Worm (Caenorhabditis elegans) whole organism, young adult: ENCODE data around the gene C47A4.1.

ENCODE experiments used
- C06A6.2 ChIP-seq: fragments of 200-800 bp; sonication (Bioruptor generic); conservative IDR thresholded peaks from 2 replicates; pipeline ENCODE4 v1.3.6; 2022; ENCODE audit warnings: missing genetic modification characterization, missing compliant biosample characterization
- D2030.7 ChIP-seq: fragments of 200-800 bp; sonication (Bioruptor generic); IDR thresholded peaks from 2 replicates; pipeline ENCODE4 v1.3.6; 2022; ENCODE audit warnings: missing genetic modification reagents, missing genetic modification characterization, missing compliant biosample characterization
- F10E7.11 ChIP-seq: sonication (generic microtip); optimal IDR thresholded peaks from 2 replicates; lab custom pipeline; 2017; ENCODE audit warnings: mild to moderate bottlenecking, missing genetic modification characterization, moderate library complexity, missing compliant biosample characterization
- F22D6.2 ChIP-seq: sonication (generic microtip); optimal IDR thresholded peaks from 2 replicates; lab custom pipeline; 2016; ENCODE audit warnings: mild to moderate bottlenecking, missing genetic modification characterization, missing compliant biosample characterization
- F39B2.1 ChIP-seq: fragments of 200-800 bp; sonication (Bioruptor generic); IDR thresholded peaks from 2 replicates; pipeline ENCODE4 v1.3.6; 2022; ENCODE audit warnings: missing genetic modification reagents, missing genetic modification characterization, missing compliant biosample characterization
- F49E8.2 ChIP-seq: sonication (generic microtip); optimal IDR thresholded peaks from 3 replicates; lab custom pipeline; 2017; ENCODE audit warnings: missing genetic modification characterization, mild to moderate bottlenecking, missing compliant biosample characterization, antibody characterized with exemption, moderate library complexity; ENCODE audit not compliant: insufficient read depth
- K11D2.4 ChIP-seq: fragments of 200-800 bp; sonication (Bioruptor generic); IDR thresholded peaks from 2 replicates; pipeline ENCODE4 v1.3.6; 2022; ENCODE audit warnings: missing genetic modification reagents, missing genetic modification characterization, missing compliant biosample characterization
- T07F8.4 ChIP-seq: sonication (generic microtip); optimal IDR thresholded peaks from 2 replicates; lab custom pipeline; 2016; ENCODE audit warnings: mild to moderate bottlenecking, missing genetic modification characterization, moderate library complexity, missing compliant biosample characterization
- T26A5.8 ChIP-seq: sonication (generic microtip); optimal IDR thresholded peaks from 2 replicates; lab custom pipeline; 2016; ENCODE audit warnings: missing genetic modification characterization, missing compliant biosample characterization
- Y53G8AR.9 ChIP-seq: fragments of 200-800 bp; sonication (Bioruptor generic); conservative IDR thresholded peaks from 2 replicates; pipeline ENCODE4 v1.3.6; 2022; ENCODE audit warnings: missing genetic modification reagents, missing genetic modification characterization, missing compliant biosample characterization
- Y67H2A.10 ChIP-seq: fragments of 200-800 bp; sonication (Bioruptor generic); conservative IDR thresholded peaks from 2 replicates; pipeline ENCODE4 v1.3.6; 2022; ENCODE audit warnings: missing genetic modification reagents, missing genetic modification characterization, missing compliant biosample characterization
- akir-1 ChIP-seq: fragments of 200-800 bp; sonication (Bioruptor generic); optimal IDR thresholded peaks from 2 replicates; lab custom pipeline; 2018; ENCODE audit warnings: mild to moderate bottlenecking, missing genetic modification characterization, moderate library complexity, missing compliant biosample characterization
- atf-7 ChIP-seq: sonication (generic microtip); optimal IDR thresholded peaks from 2 replicates; lab custom pipeline; 2017; ENCODE audit warnings: mild to moderate bottlenecking, missing genetic modification characterization, missing compliant biosample characterization
- attf-6 ChIP-seq: fragments of 200-800 bp; sonication (Bioruptor generic); IDR thresholded peaks from 2 replicates; pipeline ENCODE4 v1.3.6; 2022; ENCODE audit warnings: missing genetic modification reagents, missing genetic modification characterization, missing compliant biosample characterization
- bed-1 ChIP-seq: fragments of 200-800 bp; sonication (Bioruptor generic); IDR thresholded peaks from 2 replicates; pipeline ENCODE4 v1.3.6; 2022; ENCODE audit warnings: missing genetic modification reagents, missing genetic modification characterization, missing compliant biosample characterization
- bed-2 ChIP-seq: fragments of 200-800 bp; sonication (Bioruptor generic); IDR thresholded peaks from 2 replicates; pipeline ENCODE4 v1.3.6; 2022; ENCODE audit warnings: missing genetic modification reagents, missing genetic modification characterization, missing compliant biosample characterization
- cebp-1 ChIP-seq, 2 experiments: fragments of 200-800 bp in 1 of 2; sonication (Bioruptor generic) in 1 of 2; sonication (generic microtip) in 1 of 2; IDR thresholded peaks in 1 of 2; optimal IDR thresholded peaks in 1 of 2; 2 replicates each; pipeline versions ENCODE4 v1.3.6 to Lab custom; 2017 to 2022; ENCODE audit warnings: missing compliant biosample characterization in 2 of 2, missing genetic modification characterization in 2 of 2, mild to moderate bottlenecking in 1 of 2, missing genetic modification reagents in 1 of 2, moderate library complexity in 1 of 2
- cebp-2 ChIP-seq: fragments of 200-800 bp; sonication (Bioruptor generic); IDR thresholded peaks from 2 replicates; pipeline ENCODE4 v1.3.6; 2022; ENCODE audit warnings: missing genetic modification characterization, missing compliant biosample characterization
- dpl-1 ChIP-seq: fragments of 150-350 bp; optimal IDR thresholded peaks from 2 replicates; lab custom pipeline; 2014; ENCODE audit warnings: missing biosample characterization, missing genetic modification reagents, missing genetic modification characterization
- egl-18 ChIP-seq: fragments of 200-800 bp; sonication (Bioruptor generic); IDR thresholded peaks from 2 replicates; pipeline ENCODE4 v1.3.6; 2022; ENCODE audit warnings: missing genetic modification reagents, missing genetic modification characterization, missing compliant biosample characterization
- egrh-3 ChIP-seq: fragments of 200-800 bp; sonication (Bioruptor generic); IDR thresholded peaks from 2 replicates; pipeline ENCODE4 v1.3.6; 2022; ENCODE audit warnings: missing genetic modification reagents, missing genetic modification characterization, missing compliant biosample characterization
- gei-17 ChIP-seq: fragments of 200-800 bp; sonication (Bioruptor generic); optimal IDR thresholded peaks from 2 replicates; lab custom pipeline; 2018; ENCODE audit warnings: mild to moderate bottlenecking, missing genetic modification characterization, missing compliant biosample characterization
- hrde-1 ChIP-seq: sonication (generic microtip); optimal IDR thresholded peaks from 2 replicates; lab custom pipeline; 2016; ENCODE audit warnings: missing genetic modification characterization, mild to moderate bottlenecking, missing compliant biosample characterization, moderate library complexity, missing genotype, missing genetic modification reagents, borderline replicate concordance
- lag-1 ChIP-seq: fragments of 200-800 bp; sonication (Bioruptor generic); IDR thresholded peaks from 2 replicates; pipeline ENCODE4 v1.3.6; 2022; ENCODE audit warnings: missing genetic modification reagents, missing genetic modification characterization, missing compliant biosample characterization
- let-607 ChIP-seq, 2 experiments: fragments of 200-800 bp in 1 of 2; sonication (Bioruptor generic) in 1 of 2; sonication (generic microtip) in 1 of 2; optimal IDR thresholded peaks; 2 replicates each; lab custom pipeline; 2016 to 2018; ENCODE audit warnings: mild to moderate bottlenecking in 2 of 2, missing compliant biosample characterization in 2 of 2, missing genetic modification characterization in 2 of 2, moderate library complexity in 2 of 2, missing genotype in 1 of 2
- lin-54 ChIP-seq: fragments of 200-800 bp; sonication (Bioruptor generic); optimal IDR thresholded peaks from 2 replicates; lab custom pipeline; 2018; ENCODE audit warnings: mild to moderate bottlenecking, missing genetic modification characterization, missing compliant biosample characterization
- lsl-1 ChIP-seq: fragments of 200-800 bp; sonication (Bioruptor generic); optimal IDR thresholded peaks from 2 replicates; lab custom pipeline; 2018; ENCODE audit warnings: mild to moderate bottlenecking, missing genetic modification characterization, moderate library complexity, missing compliant biosample characterization
- lsy-27 ChIP-seq: sonication (generic microtip); optimal IDR thresholded peaks from 2 replicates; lab custom pipeline; 2017; ENCODE audit warnings: missing genetic modification characterization, mild to moderate bottlenecking, missing compliant biosample characterization, antibody characterized with exemption, missing genotype, borderline replicate concordance; ENCODE audit not compliant: insufficient read depth
- madf-6 ChIP-seq: fragments of 200-800 bp; sonication (Bioruptor generic); IDR thresholded peaks from 2 replicates; pipeline ENCODE4 v1.3.6; 2022; ENCODE audit warnings: missing genetic modification reagents, missing genetic modification characterization, missing compliant biosample characterization
- madf-8 ChIP-seq: fragments of 200-800 bp; sonication (Bioruptor generic); conservative IDR thresholded peaks from 2 replicates; pipeline ENCODE4 v1.3.6; 2022; ENCODE audit warnings: missing genetic modification reagents, missing genetic modification characterization, missing compliant biosample characterization
- mel-28 ChIP-seq: sonication (generic microtip); optimal IDR thresholded peaks from 2 replicates; lab custom pipeline; 2016; ENCODE audit warnings: borderline replicate concordance, mild to moderate bottlenecking, missing genetic modification characterization, missing compliant biosample characterization
- mxl-1 ChIP-seq: sonication (generic microtip); optimal IDR thresholded peaks from 2 replicates; lab custom pipeline; 2016; ENCODE audit warnings: missing genetic modification characterization, missing compliant biosample characterization
- nfya-1 ChIP-seq: sonication (generic microtip); optimal IDR thresholded peaks from 2 replicates; lab custom pipeline; 2017; ENCODE audit warnings: antibody characterized with exemption, missing compliant biosample characterization, missing genetic modification characterization, borderline replicate concordance; ENCODE audit not compliant: insufficient read depth
- nfyb-1 ChIP-seq: fragments of 200-800 bp; sonication (Bioruptor generic); IDR thresholded peaks from 2 replicates; pipeline ENCODE4 v1.3.6; 2022; ENCODE audit warnings: missing genetic modification reagents, missing genetic modification characterization, missing compliant biosample characterization
- nhr-120 ChIP-seq: fragments of 200-800 bp; sonication (Bioruptor generic); IDR thresholded peaks from 2 replicates; pipeline ENCODE4 v1.3.6; 2022; ENCODE audit warnings: missing genetic modification characterization, missing compliant biosample characterization
- pbrm-1 ChIP-seq: fragments of 200-800 bp; sonication (Bioruptor generic); IDR thresholded peaks from 2 replicates; pipeline ENCODE4 v1.3.6; 2022; ENCODE audit warnings: missing genetic modification reagents, missing genetic modification characterization, missing compliant biosample characterization
- sea-2 ChIP-seq: fragments of 200-800 bp; sonication (Bioruptor generic); IDR thresholded peaks from 2 replicates; pipeline ENCODE4 v1.3.6; 2022; ENCODE audit warnings: missing genetic modification characterization, missing compliant biosample characterization
- snpc-1.1 ChIP-seq: sonication (generic microtip); optimal IDR thresholded peaks from 2 replicates; lab custom pipeline; 2017; ENCODE audit warnings: missing genetic modification characterization, mild to moderate bottlenecking, missing compliant biosample characterization, antibody characterized with exemption, moderate library complexity, missing genotype, missing genetic modification reagents; ENCODE audit not compliant: insufficient read depth
- snpc-3.4 ChIP-seq: sonication (generic microtip); optimal IDR thresholded peaks from 2 replicates; lab custom pipeline; 2017; ENCODE audit warnings: missing genetic modification characterization, mild to moderate bottlenecking, missing compliant biosample characterization, antibody characterized with exemption, moderate library complexity, missing genotype, missing genetic modification reagents
- snpc-4 ChIP-seq, 5 experiments: fragments of 150-350 bp in 1 of 5; sonication (generic microtip) in 4 of 5; optimal IDR thresholded peaks; 2 replicates each; lab custom pipeline; 2014 to 2018; ENCODE audit warnings: missing genetic modification characterization in 5 of 5, missing biosample characterization in 3 of 5, antibody characterized with exemption in 2 of 5, mild to moderate bottlenecking in 2 of 5, missing compliant biosample characterization in 2 of 5, missing genotype in 2 of 5, moderate library complexity in 2 of 5, missing genetic modification reagents in 1 of 5
- somi-1 ChIP-seq: fragments of 200-800 bp; sonication (Bioruptor generic); optimal IDR thresholded peaks from 2 replicates; lab custom pipeline; 2018; ENCODE audit warnings: mild to moderate bottlenecking, missing genetic modification characterization, missing compliant biosample characterization
- tbp1 ChIP-seq: fragments of 200-800 bp; sonication (Bioruptor generic); optimal IDR thresholded peaks from 2 replicates; lab custom pipeline; 2018; ENCODE audit warnings: mild to moderate bottlenecking, missing genetic modification characterization, missing compliant biosample characterization
- unc-62 ChIP-seq: fragments of 150-350 bp; optimal IDR thresholded peaks from 2 replicates; lab custom pipeline; 2014; ENCODE audit warnings: missing biosample characterization, missing genetic modification reagents, missing genetic modification characterization
- ztf-28 ChIP-seq: fragments of 200-800 bp; sonication (Bioruptor generic); IDR thresholded peaks from 2 replicates; pipeline ENCODE4 v1.3.6; 2022; ENCODE audit warnings: missing genetic modification reagents, missing genetic modification characterization, missing compliant biosample characterization

Gene C47A4.1

ce11 chrIV:13710367-13710766, 5.8 kb downstream of the C47A4.1 start:
- TF ChIP-seq sea-2 (no peak), F39B2.1 (GFP tag; lab: Robert Waterston, UW) (no peak)

ce11 chrIV:13709069-13709640, 7.0 kb downstream of the C47A4.1 start:
- TF ChIP-seq cebp-2, result no peak
- no peak for TF ChIP-seq lin-54 (GFP tag; lab: Kevin White, UChicago)
- no peak for TF ChIP-seq madf-8
- peak; percentile 57 for TF ChIP-seq madf-6 (GFP tag; lab: Robert Waterston, UW)
- no peak for TF ChIP-seq T26A5.8 (tag; lab: Kevin White, UChicago)
- no peak for TF ChIP-seq cebp-1 (GFP tag; IDR thresholded peaks at IDR 0.05; lab: Robert Waterston, UW)
- no peak for TF ChIP-seq cebp-1 (tag; optimal IDR thresholded peaks at IDR 0.05; lab: Kevin White, UChicago)
- no peak for TF ChIP-seq T07F8.4 (tag; lab: Kevin White, UChicago)
- TF ChIP-seq ztf-28, result no peak
- TF ChIP-seq Y67H2A.10 (GFP tag; lab: Robert Waterston, UW), result no peak
- TF ChIP-seq egrh-3 (GFP tag; lab: Robert Waterston, UW), result no peak
- TF ChIP-seq F10E7.11 (tag; lab: Kevin White, UChicago), result no peak
- TF ChIP-seq mxl-1 (tag; lab: Kevin White, UChicago), result no peak
- no peak for TF ChIP-seq pbrm-1 (GFP tag; lab: Robert Waterston, UW)
- TF ChIP-seq snpc-4 (GFP tag; optimal IDR thresholded peaks at IDR 0.05; lab: Kevin White, UChicago), result peak; percentile 82
- peak; percentile 83 to 96 (median 95) for TF ChIP-seq snpc-4 (tag; optimal IDR thresholded peaks at IDR 0.05; lab: Kevin White, UChicago)
- TF ChIP-seq egl-18 (GFP tag; lab: Robert Waterston, UW), result no peak
- no peak for TF ChIP-seq dpl-1 (GFP tag; lab: Kevin White, UChicago)
- TF ChIP-seq hrde-1, result no peak
- no peak for TF ChIP-seq F39B2.1 (GFP tag; lab: Robert Waterston, UW)
- peak; percentile 64 for TF ChIP-seq snpc-1.1
- no peak for TF ChIP-seq nfya-1 (tag; lab: Kevin White, UChicago)
- no peak for TF ChIP-seq atf-7
- no peak for TF ChIP-seq unc-62 (GFP tag; lab: Kevin White, UChicago)
- no peak for TF ChIP-seq lsl-1 (GFP tag; lab: Kevin White, UChicago)
- TF ChIP-seq somi-1 (GFP tag; lab: Kevin White, UChicago), result no peak
- no peak for TF ChIP-seq C06A6.2 (GFP tag; lab: Robert Waterston, UW)
- TF ChIP-seq K11D2.4 (GFP tag; lab: Robert Waterston, UW), result no peak
- no peak for TF ChIP-seq Y53G8AR.9 (GFP tag; lab: Robert Waterston, UW)
- no peak for TF ChIP-seq lsy-27
- no peak for TF ChIP-seq gei-17 (GFP tag; lab: Kevin White, UChicago)
- TF ChIP-seq F49E8.2 (tag; lab: Kevin White, UChicago), result peak; percentile 46
- TF ChIP-seq lag-1, result no peak
- peak; percentile 11 for TF ChIP-seq snpc-3.4 (tag; lab: Kevin White, UChicago)
- peak; percentile 18; the same call in 1 of the 2 replicates for TF ChIP-seq D2030.7
- TF ChIP-seq nfyb-1, result no peak
- TF ChIP-seq let-607 (tag; optimal IDR thresholded peaks at IDR 0.05; lab: Kevin White, UChicago), result no peak
- TF ChIP-seq akir-1, result no peak
- no peak for TF ChIP-seq bed-1 (GFP tag; lab: Robert Waterston, UW)
- no peak for TF ChIP-seq nhr-120 (GFP tag; lab: Robert Waterston, UW)
- peak; percentile 97 for TF ChIP-seq attf-6
- no peak for TF ChIP-seq F22D6.2 (tag; lab: Kevin White, UChicago)
- TF ChIP-seq bed-2 (GFP tag; lab: Robert Waterston, UW), result no peak
- peak; percentile 68 for TF ChIP-seq tbp1 (GFP tag; lab: Kevin White, UChicago)
- TF ChIP-seq mel-28 (tag; lab: Kevin White, UChicago), result no peak
